Fruit fly (Drosophila melanogaster): Measurements from ENCODE around the gene Jasper.

Jasper gene

DNA sequence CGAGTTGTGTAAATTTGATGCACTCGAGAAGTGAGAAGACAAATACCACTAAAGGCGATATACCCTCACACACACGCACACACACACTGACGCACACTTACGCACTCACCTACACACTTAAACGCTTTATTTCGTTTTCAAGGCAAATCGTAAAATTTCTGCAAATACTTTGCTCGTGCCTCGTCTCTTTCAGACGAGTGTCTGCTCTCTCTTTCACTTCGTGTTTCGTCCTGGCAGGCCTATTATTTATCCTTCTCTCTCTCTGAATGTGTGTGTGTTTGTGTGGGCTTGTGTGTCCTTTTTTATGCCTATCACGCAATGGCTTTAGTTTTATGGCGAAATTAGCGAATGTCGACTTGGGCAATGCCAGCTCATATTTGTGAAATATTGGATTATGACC lies 45.9 kb downstream of the Jasper start:
- TF ChIP-seq fru (GFP tag; optimal IDR thresholded peaks at IDR 0.05) (no peak), tai (GFP tag; optimal IDR thresholded peaks at IDR 0.05) (no peak), Mio (GFP tag; optimal IDR thresholded peaks at IDR 0.05) (no peak), Myc (optimal IDR thresholded peaks at IDR 0.05) (no peak), woc (GFP tag; optimal IDR thresholded peaks at IDR 0.05) (no peak), psq (GFP tag; optimal IDR thresholded peaks at IDR 0.05) (no peak), CrebA (GFP tag; optimal IDR thresholded peaks at IDR 0.05; ENCODE audit: borderline replicate concordance) (no peak), Rel (GFP tag; optimal IDR thresholded peaks at IDR 0.05) (no peak), Rel (tag; optimal IDR thresholded peaks at IDR 0.05) (no peak), br (GFP tag; optimal IDR thresholded peaks at IDR 0.05) (no peak), ey (GFP tag; optimal IDR thresholded peaks at IDR 0.05) (no peak)

DNA sequence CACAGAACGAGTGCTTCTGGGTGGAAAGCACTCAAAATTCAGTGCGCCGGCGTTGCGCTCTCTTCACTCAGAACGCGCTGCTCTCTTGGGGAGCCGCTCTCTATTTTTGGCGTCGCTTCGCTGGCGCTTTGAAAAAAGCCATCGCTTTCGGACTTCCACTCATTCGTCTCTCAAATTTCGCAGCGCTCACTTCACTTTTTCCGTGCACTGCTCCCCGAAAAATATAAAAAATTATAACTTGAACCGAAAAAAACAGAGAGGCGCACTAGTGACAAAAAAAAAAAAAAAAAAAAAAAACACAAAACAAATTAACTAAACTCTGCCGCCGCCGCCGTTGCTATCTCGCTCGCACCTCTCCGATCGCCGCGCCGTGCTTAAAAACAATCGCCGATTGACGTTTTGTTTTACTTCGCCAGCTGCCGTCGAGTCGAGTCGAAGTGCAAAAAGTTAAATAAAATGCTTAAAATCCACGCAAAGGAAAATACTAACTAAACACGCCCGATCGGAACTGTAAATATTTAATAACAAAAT lies 47.1 kb downstream of the Jasper start:
- TF ChIP-seq CrebA (GFP tag; optimal IDR thresholded peaks at IDR 0.05; ENCODE audit: borderline replicate concordance): peak; percentile 86
- peak; percentile 18 for TF ChIP-seq Jra (GFP tag; optimal IDR thresholded peaks at IDR 0.05)
- no peak for TF ChIP-seq Myc (optimal IDR thresholded peaks at IDR 0.05)
- peak; percentile 62 for TF ChIP-seq Sp1 (GFP tag; optimal IDR thresholded peaks at IDR 0.05)
- TF ChIP-seq Hr78 (GFP tag; optimal IDR thresholded peaks at IDR 0.05): no peak
- peak; percentile 26 for TF ChIP-seq brk (GFP tag; optimal IDR thresholded peaks at IDR 0.05)
- TF ChIP-seq jim (GFP tag; optimal IDR thresholded peaks at IDR 0.05): peak; percentile 34
- peak; percentile 88 to 90 for TF ChIP-seq dl (GFP tag; optimal IDR thresholded peaks at IDR 0.05; ENCODE audit: insufficient read depth in 1 of 2, partially characterized antibody in 2 of 2)
- no peak for TF ChIP-seq CG9705 (GFP tag; optimal IDR thresholded peaks at IDR 0.05)
- no peak for TF ChIP-seq dmrt93B (GFP tag; optimal IDR thresholded peaks at IDR 0.05)
- peak; percentile 71 for TF ChIP-seq fru (GFP tag; optimal IDR thresholded peaks at IDR 0.05)
- TF ChIP-seq rgr (GFP tag; optimal IDR thresholded peaks at IDR 0.05): peak; percentile 26
- TF ChIP-seq Vsx2 (GFP tag; optimal IDR thresholded peaks at IDR 0.05; ENCODE audit: partially characterized antibody): peak; percentile 85
- no peak for TF ChIP-seq Mio (GFP tag; optimal IDR thresholded peaks at IDR 0.05)
- TF ChIP-seq N (GFP tag; optimal IDR thresholded peaks at IDR 0.05): no peak
- TF ChIP-seq woc (GFP tag; optimal IDR thresholded peaks at IDR 0.05): no peak
- no peak for TF ChIP-seq OdsH (GFP tag; optimal IDR thresholded peaks at IDR 0.05)
- no peak for TF ChIP-seq usp (GFP tag; optimal IDR thresholded peaks at IDR 0.05)
- TF ChIP-seq GATAd (GFP tag; optimal IDR thresholded peaks at IDR 0.05): no peak
- TF ChIP-seq pan (optimal IDR thresholded peaks at IDR 0.05): no peak
- TF ChIP-seq Hnf4 (GFP tag; optimal IDR thresholded peaks at IDR 0.05): no peak
- peak; percentile 6 for TF ChIP-seq ey (GFP tag; optimal IDR thresholded peaks at IDR 0.05)
- peak; percentile 33 for TF ChIP-seq h (GFP tag; optimal IDR thresholded peaks at IDR 0.05)
- TF ChIP-seq foxo (GFP tag; optimal IDR thresholded peaks at IDR 0.05): no peak
- peak; percentile 56 for TF ChIP-seq br (GFP tag; optimal IDR thresholded peaks at IDR 0.05)
- TF ChIP-seq Rel (GFP tag; optimal IDR thresholded peaks at IDR 0.05): peak; percentile 40
- peak; percentile 22 for TF ChIP-seq Rel (tag; optimal IDR thresholded peaks at IDR 0.05)
- TF ChIP-seq sage (GFP tag; optimal IDR thresholded peaks at IDR 0.05): no peak
- TF ChIP-seq CG32264 (GFP tag; optimal IDR thresholded peaks at IDR 0.05): no peak
- TF ChIP-seq psq (GFP tag; optimal IDR thresholded peaks at IDR 0.05): peak; percentile 78
- no peak for TF ChIP-seq lola (GFP tag; optimal IDR thresholded peaks at IDR 0.05)
- no peak for TF ChIP-seq sv (GFP tag; optimal IDR thresholded peaks at IDR 0.05)
- TF ChIP-seq tai (GFP tag; optimal IDR thresholded peaks at IDR 0.05): no peak
- no peak for TF ChIP-seq HLH106 (tag; optimal IDR thresholded peaks at IDR 0.05)
- TF ChIP-seq Hr83 (GFP tag; optimal IDR thresholded peaks at IDR 0.05; ENCODE audit: poor library complexity, severe bottlenecking): no peak
- TF ChIP-seq dsf (GFP tag; optimal IDR thresholded peaks at IDR 0.05; ENCODE audit: borderline replicate concordance): no peak
- no peak for TF ChIP-seq Dfd (GFP tag; optimal IDR thresholded peaks at IDR 0.05)
- TF ChIP-seq Dif (GFP tag; optimal IDR thresholded peaks at IDR 0.05; ENCODE audit: partially characterized antibody): peak; percentile 97
- TF ChIP-seq Abd-B (GFP tag; optimal IDR thresholded peaks at IDR 0.05): no peak
